Fruit fly (Drosophila melanogaster) whole organism, embryonic: ENCODE data around the gene CG33258.
A peak's percentile ranks its signal among the peaks of the same experiment; 100 is the strongest.

Experiments used
- Blimp-1 ChIP-seq: fragments of 200-800 bp; sonication (Bioruptor generic); optimal IDR thresholded peaks from 3 replicates; lab custom pipeline; 2018; ENCODE audit warnings: missing biosample characterization, missing genetic modification characterization, mild to moderate bottlenecking, moderate library complexity, missing genetic modification reagents
- BtbVII ChIP-seq: fragments of 200-800 bp; sonication (Bioruptor generic); optimal IDR thresholded peaks from 3 replicates; lab custom pipeline; 2017; ENCODE audit warnings: missing biosample characterization, mild to moderate bottlenecking, missing genetic modification characterization
- C15 ChIP-seq: fragments of 200-800 bp; sonication (Bioruptor generic); IDR thresholded peaks from 3 replicates; pipeline ENCODE4 v1.3.6; 2022; ENCODE audit warnings: missing biosample characterization, missing genetic modification characterization
- CG10147 ChIP-seq: fragments of 200-800 bp; sonication (Bioruptor generic); optimal IDR thresholded peaks from 2 replicates; lab custom pipeline; 2019; ENCODE audit warnings: missing biosample characterization, mild to moderate bottlenecking, missing genetic modification characterization, moderate library complexity
- CG10654 ChIP-seq: fragments of 200-800 bp; sonication (Bioruptor generic); optimal IDR thresholded peaks from 2 replicates; lab custom pipeline; 2016; ENCODE audit warnings: missing biosample characterization, missing genetic modification characterization
- CG10959 ChIP-seq: fragments of 200-800 bp; sonication (Bioruptor generic); IDR thresholded peaks from 2 replicates; pipeline ENCODE4 v1.3.6; 2022; ENCODE audit warnings: missing biosample characterization, missing genetic modification characterization
- CG11456 ChIP-seq: fragments of 200-800 bp; sonication (Bioruptor generic); IDR thresholded peaks from 3 replicates; pipeline ENCODE4 v1.3.6; 2022; ENCODE audit warnings: missing biosample characterization, missing genetic modification characterization
- CG11723 ChIP-seq: fragments of 200-800 bp; sonication (Bioruptor generic); optimal IDR thresholded peaks from 2 replicates; lab custom pipeline; 2017; ENCODE audit warnings: missing biosample characterization, mild to moderate bottlenecking, missing genetic modification characterization
- CG1233 ChIP-seq: fragments of 200-800 bp; sonication (Bioruptor generic); optimal IDR thresholded peaks from 4 replicates; lab custom pipeline; 2018; ENCODE audit warnings: missing biosample characterization, mild to moderate bottlenecking, missing genetic modification characterization
- CG14441 ChIP-seq: fragments of 200-800 bp; sonication (Bioruptor generic); IDR thresholded peaks from 2 replicates; pipeline ENCODE4 v1.3.6; 2022; ENCODE audit warnings: missing biosample characterization, missing genetic modification characterization
- CG14965 ChIP-seq: fragments of 200-800 bp; sonication (Bioruptor generic); optimal IDR thresholded peaks from 2 replicates; lab custom pipeline; 2016; ENCODE audit warnings: missing biosample characterization, missing genetic modification characterization, borderline replicate concordance
- CG16779 ChIP-seq: fragments of 200-800 bp; sonication (Bioruptor generic); IDR thresholded peaks from 2 replicates; pipeline ENCODE4 v1.3.6; 2022; ENCODE audit warnings: missing biosample characterization, missing genetic modification characterization
- CG17912 ChIP-seq: fragments of 200-800 bp; sonication (Bioruptor generic); optimal IDR thresholded peaks from 2 replicates; lab custom pipeline; 2018; ENCODE audit warnings: missing biosample characterization, mild to moderate bottlenecking, missing genetic modification characterization
- CG2678 ChIP-seq: fragments of 200-800 bp; sonication (Bioruptor generic); optimal IDR thresholded peaks from 3 replicates; lab custom pipeline; 2019; ENCODE audit warnings: missing biosample characterization, mild to moderate bottlenecking, missing genetic modification characterization, moderate library complexity
- CG43689 ChIP-seq: fragments of 200-800 bp; sonication (Bioruptor generic); IDR thresholded peaks from 2 replicates; pipeline ENCODE4 v1.3.6; 2022; ENCODE audit warnings: missing biosample characterization, missing genetic modification characterization
- CG4617 ChIP-seq: fragments of 200-800 bp; sonication (Bioruptor generic); optimal IDR thresholded peaks from 3 replicates; lab custom pipeline; 2016; ENCODE audit warnings: missing biosample characterization, missing genetic modification characterization, borderline replicate concordance
- CG6854 ChIP-seq: fragments of 200-800 bp; sonication (Bioruptor generic); optimal IDR thresholded peaks from 3 replicates; lab custom pipeline; 2017; ENCODE audit warnings: missing biosample characterization, mild to moderate bottlenecking, missing genetic modification characterization
- CG8359 ChIP-seq: fragments of 200-800 bp; sonication (Bioruptor generic); optimal IDR thresholded peaks from 2 replicates; lab custom pipeline; 2017; ENCODE audit warnings: missing biosample characterization, mild to moderate bottlenecking, missing genetic modification characterization, borderline replicate concordance
- CG9727 ChIP-seq: fragments of 200-800 bp; sonication (Bioruptor generic); optimal IDR thresholded peaks from 3 replicates; lab custom pipeline; 2017; ENCODE audit warnings: missing biosample characterization, mild to moderate bottlenecking, missing genetic modification characterization
- CTCF ChIP-seq: fragments of 200-800 bp; sonication (Bioruptor generic); optimal IDR thresholded peaks from 2 replicates; lab custom pipeline; 2017; ENCODE audit warnings: missing biosample characterization, mild to moderate bottlenecking, missing genetic modification characterization, moderate library complexity
- Camta ChIP-seq: fragments of 200-800 bp; sonication (Bioruptor generic); optimal IDR thresholded peaks from 2 replicates; lab custom pipeline; 2016; ENCODE audit warnings: missing biosample characterization, missing genetic modification characterization
- GATAe ChIP-seq: fragments of 200-800 bp; sonication (Bioruptor generic); conservative IDR thresholded peaks from 2 replicates; pipeline ENCODE4 v1.3.6; 2022; ENCODE audit warnings: missing biosample characterization, missing genetic modification characterization
- HmgD ChIP-seq: fragments of 200-800 bp; sonication (Bioruptor generic); optimal IDR thresholded peaks from 3 replicates; lab custom pipeline; 2016; ENCODE audit warnings: missing biosample characterization, missing genetic modification characterization
- Neu2 ChIP-seq: fragments of 200-800 bp; sonication (Bioruptor generic); optimal IDR thresholded peaks from 3 replicates; lab custom pipeline; 2016; ENCODE audit warnings: missing biosample characterization, missing genetic modification characterization, borderline replicate concordance
- Nf-YA ChIP-seq: fragments of 200-800 bp; sonication (Bioruptor generic); IDR thresholded peaks from 2 replicates; pipeline ENCODE4 v1.3.6; 2022; ENCODE audit warnings: missing biosample characterization, missing genetic modification characterization
- Oli ChIP-seq: fragments of 200-800 bp; sonication (Bioruptor generic); optimal IDR thresholded peaks from 2 replicates; lab custom pipeline; 2018; ENCODE audit warnings: missing biosample characterization, mild to moderate bottlenecking, missing genetic modification characterization, moderate library complexity
- Poxn ChIP-seq: fragments of 200-800 bp; sonication (Bioruptor generic); IDR thresholded peaks from 2 replicates; pipeline ENCODE4 v1.3.6; 2022; ENCODE audit warnings: missing biosample characterization, missing genetic modification characterization
- Six4 ChIP-seq: fragments of 200-800 bp; sonication (Bioruptor generic); optimal IDR thresholded peaks from 2 replicates; lab custom pipeline; 2016; ENCODE audit warnings: missing biosample characterization, missing genetic modification characterization
- Taf1 ChIP-seq: fragments of 200-800 bp; sonication (Bioruptor generic); IDR thresholded peaks from 2 replicates; pipeline ENCODE4 v1.3.6; 2022; ENCODE audit warnings: missing biosample characterization, missing genetic modification characterization
- br ChIP-seq: fragments of >200 bp; optimal IDR thresholded peaks from 2 replicates; lab custom pipeline; 2017
- chinmo ChIP-seq: fragments of 200-800 bp; sonication (Bioruptor generic); IDR thresholded peaks from 4 replicates; pipeline ENCODE4 v1.3.6; 2022; ENCODE audit warnings: missing biosample characterization, missing genetic modification characterization; ENCODE audit not compliant: partially characterized antibody
- crc ChIP-seq: fragments of 200-800 bp; sonication (Bioruptor generic); optimal IDR thresholded peaks from 2 replicates; lab custom pipeline; 2016; ENCODE audit warnings: missing biosample characterization, missing genetic modification characterization
- croc ChIP-seq: fragments of 200-800 bp; sonication (Bioruptor generic); conservative IDR thresholded peaks from 3 replicates; pipeline ENCODE4 v1.3.6; 2022; ENCODE audit warnings: missing biosample characterization, missing genetic modification characterization
- ems ChIP-seq: fragments of 200-800 bp; sonication (Bioruptor generic); optimal IDR thresholded peaks from 3 replicates; lab custom pipeline; 2016; ENCODE audit warnings: missing biosample characterization, missing genetic modification characterization
- fru ChIP-seq: fragments of >200 bp; optimal IDR thresholded peaks from 2 replicates; lab custom pipeline; 2017
- fu2 ChIP-seq: fragments of 200-800 bp; sonication (Bioruptor generic); optimal IDR thresholded peaks from 2 replicates; lab custom pipeline; 2016; ENCODE audit warnings: missing biosample characterization, missing genetic modification characterization
- grau ChIP-seq: fragments of 200-800 bp; optimal IDR thresholded peaks from 3 replicates; lab custom pipeline; 2019; ENCODE audit warnings: missing biosample characterization, mild to moderate bottlenecking, missing genetic modification characterization, moderate library complexity
- ind ChIP-seq: fragments of 200-800 bp; sonication (Bioruptor generic); optimal IDR thresholded peaks from 3 replicates; lab custom pipeline; 2016; ENCODE audit warnings: missing biosample characterization, missing genetic modification characterization
- jumu ChIP-seq: fragments of 200-800 bp; sonication (Bioruptor generic); optimal IDR thresholded peaks from 3 replicates; lab custom pipeline; 2016; ENCODE audit warnings: missing biosample characterization, missing genetic modification characterization
- ken ChIP-seq: fragments of 200-800 bp; sonication (Bioruptor generic); IDR thresholded peaks from 3 replicates; pipeline ENCODE4 v1.3.6; 2022; ENCODE audit warnings: missing biosample characterization, missing genetic modification characterization
- nerfin-1 ChIP-seq: fragments of 200-800 bp; sonication (Bioruptor generic); optimal IDR thresholded peaks from 3 replicates; lab custom pipeline; 2019; ENCODE audit warnings: missing biosample characterization, mild to moderate bottlenecking, missing genetic modification characterization, moderate library complexity
- org-1 ChIP-seq: fragments of 200-800 bp; sonication (Bioruptor generic); optimal IDR thresholded peaks from 2 replicates; lab custom pipeline; 2017; ENCODE audit warnings: missing biosample characterization, missing genetic modification characterization
- pum ChIP-seq: fragments of 200-800 bp; sonication (Bioruptor generic); optimal IDR thresholded peaks from 2 replicates; lab custom pipeline; 2016; ENCODE audit warnings: missing biosample characterization, missing genetic modification characterization
- sens ChIP-seq: fragments of 200-800 bp; sonication (Bioruptor generic); peaks from one replicate; lab custom pipeline; 2016; ENCODE audit warnings: missing biosample characterization, missing genetic modification characterization
- sqz ChIP-seq: fragments of 200-800 bp; sonication (Bioruptor generic); optimal IDR thresholded peaks from 3 replicates; lab custom pipeline; 2018; ENCODE audit warnings: missing biosample characterization, mild to moderate bottlenecking, missing genetic modification characterization
- ssp ChIP-seq: fragments of 200-800 bp; sonication (Bioruptor generic); IDR thresholded peaks from 2 replicates; pipeline ENCODE4 v1.3.6; 2022; ENCODE audit warnings: missing biosample characterization, missing genetic modification characterization
- tll ChIP-seq, 2 experiments: fragments of 200-800 bp in 1 of 2; fragments of >200 bp in 1 of 2; sonication (Bioruptor generic) in 1 of 2; optimal IDR thresholded peaks; 2 replicates each; lab custom pipeline; 2017 to 2019; ENCODE audit warnings: missing biosample characterization in 2 of 2, missing genetic modification characterization in 2 of 2, mild to moderate bottlenecking in 1 of 2, moderate library complexity in 1 of 2
- toy ChIP-seq: fragments of 200-800 bp; sonication (Bioruptor generic); IDR thresholded peaks from 2 replicates; pipeline ENCODE4 v1.3.6; 2022; ENCODE audit warnings: missing biosample characterization, missing genetic modification characterization
- trem ChIP-seq: fragments of 200-800 bp; optimal IDR thresholded peaks from 3 replicates; lab custom pipeline; 2019; ENCODE audit warnings: missing biosample characterization, mild to moderate bottlenecking, missing genetic modification characterization, moderate library complexity
- unc-4 ChIP-seq: fragments of 200-800 bp; sonication (Bioruptor generic); IDR thresholded peaks from 2 replicates; pipeline ENCODE4 v1.3.6; 2022; ENCODE audit warnings: missing biosample characterization, missing genetic modification characterization; ENCODE audit not compliant: partially characterized antibody
- yki ChIP-seq: fragments of >200 bp; optimal IDR thresholded peaks from 3 replicates; lab custom pipeline; 2018

The CG33258 gene

DNA sequence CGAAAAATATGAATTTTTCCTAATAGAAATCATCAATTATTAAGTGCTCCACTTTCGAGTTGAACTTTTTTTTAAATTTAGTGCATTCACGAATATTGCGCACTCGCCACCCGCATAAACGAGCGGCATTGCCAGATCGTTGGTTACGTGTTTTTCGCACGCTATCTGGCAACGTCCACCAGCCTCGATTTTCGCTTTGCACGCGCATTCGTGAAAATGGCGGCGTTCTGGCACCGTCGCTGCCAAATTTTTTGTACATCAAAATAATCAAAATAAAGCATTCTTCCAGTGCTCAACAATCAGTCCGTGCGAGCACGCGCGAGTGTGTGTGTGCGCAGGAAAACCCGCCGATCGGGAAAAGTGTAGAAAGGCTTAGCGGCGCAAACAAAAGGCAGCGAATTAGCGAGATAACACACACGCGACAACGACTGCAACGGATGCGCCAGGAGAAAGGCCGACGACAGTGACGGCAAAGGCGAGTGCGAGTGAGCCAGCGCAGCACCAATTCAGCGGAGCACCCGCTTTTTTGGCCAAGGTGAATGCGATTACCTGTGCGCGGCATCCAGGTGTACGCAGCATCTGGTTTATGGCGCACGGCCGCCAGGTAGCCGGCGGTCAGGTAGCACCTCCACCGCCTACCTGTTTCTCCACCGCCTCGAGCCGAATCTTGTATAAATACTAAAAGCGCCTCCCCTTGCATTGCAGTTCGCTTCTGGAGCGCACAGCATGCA lies 31.4 kb downstream of the CG33258 start (continued):
- peak; percentile 88 for TF ChIP-seq CG4617
- TF ChIP-seq CG10959 (GFP tag; lab: Robert Waterston, UW), result 0 out of 2 replicates have a peak, but pooled peaks have one; percentile 29
- peak; percentile 87 for TF ChIP-seq ken (GFP tag; lab: Robert Waterston, UW)
- TF ChIP-seq ems (GFP tag; lab: Kevin White, UChicago), result peak; percentile 86
- TF ChIP-seq croc, result peak; percentile 39; the same call in 2 of the 3 replicates
- peak; percentile 87 for TF ChIP-seq Camta
- peak; percentile 83 for TF ChIP-seq CG11456 (GFP tag; lab: Robert Waterston, UW)
- peak; percentile 64; the same call in 1 of the 2 replicates for TF ChIP-seq Nf-YA
- no peak for TF ChIP-seq CG43689 (GFP tag; lab: Robert Waterston, UW)
- TF ChIP-seq CG14965 (GFP tag; lab: Kevin White, UChicago), result peak; percentile 50
- peak; percentile 85 for TF ChIP-seq jumu (GFP tag; lab: Kevin White, UChicago)
- peak; percentile 83 for TF ChIP-seq ind (GFP tag; lab: Kevin White, UChicago)
- peak; percentile 82 for TF ChIP-seq fu2
- peak; percentile 79 for TF ChIP-seq CG1233 (GFP tag; lab: Kevin White, UChicago)
- TF ChIP-seq org-1 (GFP tag; lab: Kevin White, UChicago), result peak; percentile 76
- peak in 1 of 2 experiments; percentile 59 for TF ChIP-seq tll (GFP tag; optimal IDR thresholded peaks at IDR 0.05; lab: Kevin White, UChicago)
- TF ChIP-seq CG14441 (GFP tag; lab: Robert Waterston, UW), result peak; percentile 77
- peak; percentile 74 for TF ChIP-seq HmgD (GFP tag; lab: Kevin White, UChicago)
- TF ChIP-seq unc-4, result peak; percentile 68
- peak; percentile 83 for TF ChIP-seq sqz (GFP tag; lab: Kevin White, UChicago)
- TF ChIP-seq yki (lab: Kevin White, UChicago), result no peak
- TF ChIP-seq CG2678, result no peak
- peak; percentile 52; the same call in 1 of the 2 replicates for TF ChIP-seq toy (GFP tag; lab: Robert Waterston, UW)
- TF ChIP-seq Six4, result peak; percentile 76
- TF ChIP-seq CG8359, result peak; percentile 40
- TF ChIP-seq chinmo, result peak; percentile 79; the same call in 2 of the 4 replicates
- TF ChIP-seq BtbVII (GFP tag; lab: Kevin White, UChicago), result peak; percentile 85
- peak; percentile 68; the same call in 1 of the 3 replicates for TF ChIP-seq C15 (GFP tag; lab: Robert Waterston, UW)
- TF ChIP-seq CG10147 (GFP tag; lab: Kevin White, UChicago), result peak; percentile 84
- TF ChIP-seq Poxn (GFP tag; lab: Robert Waterston, UW), result 0 out of 2 replicates have a peak, but pooled peaks have one; percentile 34
- TF ChIP-seq Oli, result peak; percentile 65
- TF ChIP-seq trem (tag; lab: Kevin White, UChicago), result peak; percentile 59
- no peak for TF ChIP-seq CG17912 (GFP tag; lab: Kevin White, UChicago)
- TF ChIP-seq GATAe (GFP tag; lab: Robert Waterston, UW), result no peak
- TF ChIP-seq Blimp-1 (GFP tag; lab: Kevin White, UChicago), result no peak
- no peak for TF ChIP-seq br
- TF ChIP-seq crc (GFP tag; lab: Kevin White, UChicago), result peak; percentile 77
- no peak for TF ChIP-seq Neu2 (GFP tag; lab: Kevin White, UChicago)
- peak; percentile 4 for TF ChIP-seq ssp (GFP tag; lab: Robert Waterston, UW)
- TF ChIP-seq CG9727, result peak; percentile 89
- TF ChIP-seq sens, result peak; percentile 98
- no peak for TF ChIP-seq CG16779
- peak; percentile 78 for TF ChIP-seq nerfin-1 (tag; lab: Kevin White, UChicago)
- peak; percentile 77 for TF ChIP-seq CG10654
- peak; percentile 22; the same call in 1 of the 2 replicates for TF ChIP-seq Taf1 (GFP tag; lab: Robert Waterston, UW)
- peak; percentile 73 for TF ChIP-seq CG6854 (GFP tag; lab: Kevin White, UChicago)
- no peak for TF ChIP-seq fru (lab: Kevin White, UChicago)
- peak; percentile 82 for TF ChIP-seq grau (tag; lab: Kevin White, UChicago)
- no peak for TF ChIP-seq CTCF (GFP tag; lab: Kevin White, UChicago)
- TF ChIP-seq pum (GFP tag; lab: Kevin White, UChicago), result peak; percentile 84
- peak; percentile 75 for TF ChIP-seq CG11723 (GFP tag; lab: Kevin White, UChicago)
